Fruit fly (Drosophila melanogaster) whole organism, embryonic: ENCODE results near the gene dbe.

Experiments
- Atf3 ChIP-seq: fragments of 200-800 bp; sonication (Bioruptor generic); optimal IDR thresholded peaks from 3 replicates; lab custom pipeline; 2016; ENCODE audit warnings: missing biosample characterization, missing genetic modification characterization
- Bteb2 ChIP-seq: fragments of 200-800 bp; sonication (Bioruptor generic); optimal IDR thresholded peaks from 2 replicates; lab custom pipeline; 2016; ENCODE audit warnings: missing biosample characterization, missing genetic modification characterization
- CG11085 ChIP-seq: fragments of 200-800 bp; sonication (Bioruptor generic); IDR thresholded peaks from 2 replicates; pipeline ENCODE4 v1.3.6; 2022; ENCODE audit warnings: missing biosample characterization, missing genetic modification characterization
- CG11696 ChIP-seq: fragments of 200-800 bp; sonication (Bioruptor generic); IDR thresholded peaks from 2 replicates; pipeline ENCODE4 v1.3.6; 2022; ENCODE audit warnings: missing biosample characterization, missing genetic modification characterization
- CG1529 ChIP-seq: fragments of 200-800 bp; sonication (Bioruptor generic); optimal IDR thresholded peaks from 3 replicates; lab custom pipeline; 2018; ENCODE audit warnings: missing biosample characterization, missing genetic modification characterization
- CG15514 ChIP-seq: fragments of 200-800 bp; sonication (Bioruptor generic); optimal IDR thresholded peaks from 3 replicates; lab custom pipeline; 2017; ENCODE audit warnings: missing biosample characterization, missing genetic modification characterization, mild to moderate bottlenecking, moderate library complexity, missing genetic modification reagents
- CG1647 ChIP-seq: fragments of 200-800 bp; sonication (Bioruptor generic); optimal IDR thresholded peaks from 3 replicates; lab custom pipeline; 2016; ENCODE audit warnings: missing biosample characterization, missing genetic modification characterization
- CG16815 ChIP-seq: fragments of 200-800 bp; sonication (Bioruptor generic); optimal IDR thresholded peaks from 3 replicates; lab custom pipeline; 2017; ENCODE audit warnings: missing biosample characterization, mild to moderate bottlenecking, missing genetic modification characterization
- CG17186 ChIP-seq: fragments of 200-800 bp; sonication (Bioruptor generic); optimal IDR thresholded peaks from 3 replicates; lab custom pipeline; 2017; ENCODE audit warnings: missing biosample characterization, missing genetic modification reagents, missing genetic modification characterization
- CG2199 ChIP-seq: fragments of 200-800 bp; sonication (Bioruptor generic); IDR thresholded peaks from 3 replicates; pipeline ENCODE4 v1.3.6; 2022; ENCODE audit warnings: missing biosample characterization, missing genetic modification characterization
- CG2875 ChIP-seq: fragments of 200-800 bp; sonication (Bioruptor generic); optimal IDR thresholded peaks from 2 replicates; lab custom pipeline; 2017; ENCODE audit warnings: missing biosample characterization, mild to moderate bottlenecking, missing genetic modification characterization, missing genetic modification reagents
- CG31441 ChIP-seq: fragments of 200-800 bp; sonication (Bioruptor generic); IDR thresholded peaks from 2 replicates; pipeline ENCODE4 v1.3.6; 2022; ENCODE audit warnings: missing biosample characterization, missing genetic modification characterization
- CG4854 ChIP-seq: fragments of 200-800 bp; sonication (Bioruptor generic); optimal IDR thresholded peaks from 2 replicates; lab custom pipeline; 2016; ENCODE audit warnings: missing biosample characterization, missing genetic modification characterization, inconsistent platforms
- CG6254 ChIP-seq: fragments of 200-800 bp; sonication (Bioruptor generic); optimal IDR thresholded peaks from 3 replicates; lab custom pipeline; 2017; ENCODE audit warnings: mild to moderate bottlenecking, missing biosample characterization, missing genetic modification reagents, missing genetic modification characterization
- CG7745 ChIP-seq: fragments of 200-800 bp; sonication (Bioruptor generic); optimal IDR thresholded peaks from 2 replicates; lab custom pipeline; 2018; ENCODE audit warnings: missing biosample characterization, mild to moderate bottlenecking, missing genetic modification characterization, moderate library complexity
- Camta ChIP-seq: fragments of 200-800 bp; sonication (Bioruptor generic); optimal IDR thresholded peaks from 2 replicates; lab custom pipeline; 2016; ENCODE audit warnings: missing biosample characterization, missing genetic modification characterization
- CkIIα-i1 ChIP-seq: fragments of 200-800 bp; sonication (Bioruptor generic); IDR thresholded peaks from 2 replicates; pipeline ENCODE4 v1.3.6; 2022; ENCODE audit warnings: missing biosample characterization, missing genetic modification characterization
- Dll ChIP-seq: fragments of 200-800 bp; sonication (Bioruptor generic); IDR thresholded peaks from 4 replicates; pipeline ENCODE4 v1.3.6; 2022; ENCODE audit warnings: missing biosample characterization, missing genetic modification characterization; ENCODE audit not compliant: partially characterized antibody
- Drgx ChIP-seq: fragments of 200-800 bp; sonication (Bioruptor generic); IDR thresholded peaks from 2 replicates; pipeline ENCODE4 v1.3.6; 2022; ENCODE audit warnings: missing biosample characterization, missing genetic modification characterization
- Eip74EF ChIP-seq, 2 experiments: fragments of 200-800 bp in 1 of 2; fragments of >200 bp in 1 of 2; sonication (Bioruptor generic) in 1 of 2; optimal IDR thresholded peaks; 2 replicates each; lab custom pipeline; 2017 to 2019; ENCODE audit warnings: missing biosample characterization in 2 of 2, missing genetic modification characterization in 2 of 2, mild to moderate bottlenecking in 1 of 2, moderate library complexity in 1 of 2
- Hmr ChIP-seq: fragments of 200-800 bp; sonication (Bioruptor generic); optimal IDR thresholded peaks from 3 replicates; lab custom pipeline; 2017; ENCODE audit warnings: mild to moderate bottlenecking, missing biosample characterization, missing genetic modification reagents, missing genetic modification characterization
- Hr3 ChIP-seq: fragments of 200-800 bp; sonication (Bioruptor generic); optimal IDR thresholded peaks from 3 replicates; lab custom pipeline; 2016; ENCODE audit warnings: missing biosample characterization, missing genetic modification characterization
- Jarid2 ChIP-seq: fragments of 200-800 bp; sonication (Bioruptor generic); optimal IDR thresholded peaks from 3 replicates; lab custom pipeline; 2017; ENCODE audit warnings: mild to moderate bottlenecking, missing biosample characterization, missing genetic modification reagents, missing genetic modification characterization
- Max ChIP-seq: fragments of 200-800 bp; sonication (Bioruptor generic); optimal IDR thresholded peaks from 2 replicates; lab custom pipeline; 2016; ENCODE audit warnings: missing biosample characterization, mild to moderate bottlenecking, missing genetic modification characterization
- Mes4 ChIP-seq: fragments of 200-800 bp; sonication (Bioruptor generic); optimal IDR thresholded peaks from 2 replicates; lab custom pipeline; 2016; ENCODE audit warnings: missing biosample characterization, missing genetic modification characterization
- Neu2 ChIP-seq: fragments of 200-800 bp; sonication (Bioruptor generic); optimal IDR thresholded peaks from 3 replicates; lab custom pipeline; 2016; ENCODE audit warnings: missing biosample characterization, missing genetic modification characterization, borderline replicate concordance
- Rfx ChIP-seq: fragments of 200-800 bp; sonication (Bioruptor generic); IDR thresholded peaks from 2 replicates; pipeline ENCODE4 v1.3.6; 2022; ENCODE audit warnings: missing biosample characterization, missing genetic modification characterization
- bcd ChIP-seq: fragments of 200-800 bp; sonication (Bioruptor generic); optimal IDR thresholded peaks from 2 replicates; lab custom pipeline; 2017; ENCODE audit warnings: missing biosample characterization, mild to moderate bottlenecking, missing genetic modification characterization
- br ChIP-seq: fragments of >200 bp; optimal IDR thresholded peaks from 2 replicates; lab custom pipeline; 2017
- chn ChIP-seq: fragments of 200-800 bp; sonication (Bioruptor generic); optimal IDR thresholded peaks from 2 replicates; lab custom pipeline; 2016; ENCODE audit warnings: missing biosample characterization, missing genetic modification characterization
- corto ChIP-seq: fragments of 200-800 bp; sonication (Bioruptor generic); optimal IDR thresholded peaks from 2 replicates; lab custom pipeline; 2016; ENCODE audit warnings: missing biosample characterization, mild to moderate bottlenecking, missing genetic modification characterization, moderate library complexity
- dan ChIP-seq: fragments of 200-800 bp; sonication (Bioruptor generic); IDR thresholded peaks from 2 replicates; pipeline ENCODE4 v1.3.6; 2022; ENCODE audit warnings: missing biosample characterization, missing genetic modification characterization
- dmrt11E ChIP-seq: fragments of 200-800 bp; sonication (Bioruptor generic); optimal IDR thresholded peaks from 3 replicates; lab custom pipeline; 2018; ENCODE audit warnings: missing biosample characterization, mild to moderate bottlenecking, missing genetic modification characterization, moderate library complexity
- dysf ChIP-seq: fragments of 200-800 bp; sonication (Bioruptor generic); IDR thresholded peaks from 3 replicates; pipeline ENCODE4 v1.3.6; 2022; ENCODE audit warnings: missing biosample characterization, missing genetic modification characterization
- fd102C ChIP-seq: fragments of 200-800 bp; sonication (Bioruptor generic); optimal IDR thresholded peaks from 2 replicates; lab custom pipeline; 2018; ENCODE audit warnings: missing biosample characterization, mild to moderate bottlenecking, missing genetic modification characterization, moderate library complexity
- fd96Cb ChIP-seq: fragments of 200-800 bp; sonication (Bioruptor generic); optimal IDR thresholded peaks from 2 replicates; lab custom pipeline; 2018; ENCODE audit warnings: missing biosample characterization, mild to moderate bottlenecking, missing genetic modification characterization, moderate library complexity
- gce ChIP-seq: fragments of 200-800 bp; sonication (Bioruptor generic); IDR thresholded peaks from 3 replicates; pipeline ENCODE4 v1.3.6; 2022; ENCODE audit warnings: missing biosample characterization, missing genetic modification characterization
- gcm ChIP-seq: fragments of 200-800 bp; sonication (Bioruptor generic); optimal IDR thresholded peaks from 2 replicates; lab custom pipeline; 2019; ENCODE audit warnings: missing biosample characterization, mild to moderate bottlenecking, missing genetic modification characterization, moderate library complexity
- gt ChIP-seq: fragments of 200-800 bp; sonication (Bioruptor generic); IDR thresholded peaks from 2 replicates; pipeline ENCODE4 v1.3.6; 2022; ENCODE audit warnings: missing biosample characterization, missing genetic modification characterization
- h ChIP-seq: fragments of >200 bp; optimal IDR thresholded peaks from 2 replicates; lab custom pipeline; 2017
- her ChIP-seq: fragments of 200-800 bp; sonication (Bioruptor generic); optimal IDR thresholded peaks from 2 replicates; lab custom pipeline; 2016; ENCODE audit warnings: missing biosample characterization, missing genetic modification characterization
- hkb ChIP-seq, 2 experiments: fragments of 200-800 bp in 1 of 2; fragments of >200 bp in 1 of 2; sonication (Bioruptor generic) in 1 of 2; IDR thresholded peaks in 1 of 2; optimal IDR thresholded peaks in 1 of 2; 2 replicates each; pipeline versions ENCODE4 v1.3.6 to Lab custom; 2017 to 2022; ENCODE audit warnings: missing biosample characterization in 1 of 2, missing genetic modification characterization in 1 of 2
- maf-S ChIP-seq: fragments of 200-800 bp; sonication (Bioruptor generic); optimal IDR thresholded peaks from 2 replicates; lab custom pipeline; 2016; ENCODE audit warnings: missing biosample characterization, missing genetic modification characterization
- pnt ChIP-seq: fragments of 200-800 bp; sonication (Bioruptor generic); optimal IDR thresholded peaks from 3 replicates; lab custom pipeline; 2016; ENCODE audit warnings: missing biosample characterization, missing genetic modification characterization
- pros ChIP-seq: fragments of 200-800 bp; sonication (Bioruptor generic); optimal IDR thresholded peaks from 3 replicates; lab custom pipeline; 2019; ENCODE audit warnings: missing biosample characterization, mild to moderate bottlenecking, missing genetic modification characterization, moderate library complexity
- sna ChIP-seq: fragments of 200-800 bp; sonication (Bioruptor generic); IDR thresholded peaks from 2 replicates; pipeline ENCODE4 v1.3.6; 2022; ENCODE audit warnings: missing biosample characterization, missing genetic modification characterization; ENCODE audit not compliant: partially characterized antibody
- tio ChIP-seq: fragments of 200-800 bp; sonication (Bioruptor generic); optimal IDR thresholded peaks from 2 replicates; lab custom pipeline; 2017; ENCODE audit warnings: missing biosample characterization, missing genetic modification characterization, inconsistent platforms
- toy ChIP-seq: fragments of 200-800 bp; sonication (Bioruptor generic); IDR thresholded peaks from 2 replicates; pipeline ENCODE4 v1.3.6; 2022; ENCODE audit warnings: missing biosample characterization, missing genetic modification characterization
- trh ChIP-seq: fragments of 200-800 bp; sonication (Bioruptor generic); optimal IDR thresholded peaks from 2 replicates; lab custom pipeline; 2016; ENCODE audit warnings: missing biosample characterization, missing genetic modification characterization
- ttk ChIP-seq: fragments of 200-800 bp; sonication (Bioruptor generic); IDR thresholded peaks from 2 replicates; pipeline ENCODE4 v2.1.2; 2022; ENCODE audit warnings: missing biosample characterization, missing genetic modification characterization

Gene dbe

DNA sequence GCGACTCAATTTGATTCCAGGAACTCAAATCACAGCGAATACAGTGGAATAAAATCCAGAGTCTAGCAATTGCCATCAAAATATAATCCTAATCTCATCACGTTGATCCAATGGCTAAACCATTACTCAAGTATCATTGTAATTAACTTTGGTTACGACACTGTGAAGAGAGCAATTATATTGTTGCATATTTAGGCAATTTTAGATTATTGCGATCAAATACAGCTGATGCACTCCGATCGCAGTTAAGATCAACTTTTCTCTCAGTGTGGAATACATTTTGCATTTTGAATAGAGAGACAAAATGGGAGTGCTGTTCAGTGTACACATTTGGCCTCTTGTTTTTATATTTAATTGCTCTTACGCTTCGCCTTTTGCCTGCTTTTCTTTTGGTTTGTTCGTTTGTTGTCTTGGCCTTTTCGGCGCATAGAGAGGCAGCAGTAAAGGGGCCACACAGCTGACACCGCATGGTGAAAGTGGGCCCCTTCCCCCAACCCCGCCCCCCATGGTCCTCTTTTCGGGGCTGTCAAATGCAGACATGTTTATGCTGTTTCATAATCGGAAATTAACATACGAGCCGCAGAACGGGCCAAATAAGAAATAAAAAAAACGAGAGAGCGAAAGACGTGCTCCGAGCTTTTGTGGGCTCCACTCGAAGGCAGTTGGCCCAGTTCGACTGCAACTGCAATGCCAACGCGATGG is 23.3 kb downstream of the dbe start (continued):
- TF ChIP-seq ttk (GFP tag; lab: Robert Waterston, UW) = peak; percentile 39
- TF ChIP-seq Eip74EF (GFP tag; optimal IDR thresholded peaks at IDR 0.05; lab: Kevin White, UChicago) = peak in 1 of 2 experiments; percentile 87
- peak; percentile 69 for TF ChIP-seq pnt (GFP tag; lab: Kevin White, UChicago)
- TF ChIP-seq trh (GFP tag; lab: Kevin White, UChicago) = no peak
- no peak for TF ChIP-seq Dll
- TF ChIP-seq her = peak; percentile 60
- no peak for TF ChIP-seq toy (GFP tag; lab: Robert Waterston, UW)
- no peak for TF ChIP-seq CG2199 (GFP tag; lab: Robert Waterston, UW)
- peak; percentile 79 for TF ChIP-seq CG31441
- no peak for TF ChIP-seq CG11696 (GFP tag; lab: Robert Waterston, UW)
- TF ChIP-seq fd96Cb (tag; lab: Kevin White, UChicago) = peak; percentile 64
- TF ChIP-seq CG2875 = peak; percentile 56
- peak; percentile 23 for TF ChIP-seq CG1529
- no peak for TF ChIP-seq Neu2 (GFP tag; lab: Kevin White, UChicago)
- peak; percentile 49 for TF ChIP-seq Hr3 (GFP tag; lab: Kevin White, UChicago)
- TF ChIP-seq h (lab: Kevin White, UChicago) = no peak
- peak; percentile 39 for TF ChIP-seq Hmr (GFP tag; lab: Kevin White, UChicago)
- TF ChIP-seq bcd (GFP tag; lab: Kevin White, UChicago) = peak; percentile 62
- peak; percentile 37 for TF ChIP-seq maf-S (GFP tag; lab: Kevin White, UChicago)
- TF ChIP-seq CG4854 = peak; percentile 27
- no peak for TF ChIP-seq gt (GFP tag; lab: Robert Waterston, UW)
- TF ChIP-seq dmrt11E (tag; lab: Kevin White, UChicago) = no peak
- peak; percentile 44 for TF ChIP-seq CG6254 (GFP tag; lab: Kevin White, UChicago)
- no peak for TF ChIP-seq hkb (optimal IDR thresholded peaks at IDR 0.05; lab: Kevin White, UChicago)
- TF ChIP-seq hkb (GFP tag; IDR thresholded peaks at IDR 0.05; lab: Robert Waterston, UW) = peak; percentile 31; the same call in 1 of the 2 replicates
- TF ChIP-seq CG11085 (GFP tag; lab: Robert Waterston, UW) = no peak
- TF ChIP-seq dan (GFP tag; lab: Robert Waterston, UW) = no peak
- TF ChIP-seq Max (GFP tag; lab: Kevin White, UChicago) = peak; percentile 5
- no peak for TF ChIP-seq CkIIα-i1 (GFP tag; lab: Robert Waterston, UW)
- no peak for TF ChIP-seq br (lab: Kevin White, UChicago)
- no peak for TF ChIP-seq fd102C
- no peak for TF ChIP-seq Bteb2
- peak; percentile 12 for TF ChIP-seq Jarid2 (GFP tag; lab: Kevin White, UChicago)
- no peak for TF ChIP-seq CG16815 (GFP tag; lab: Kevin White, UChicago)
- peak; percentile 43; the same call in 1 of the 3 replicates for TF ChIP-seq dysf (GFP tag; lab: Robert Waterston, UW)
- peak; percentile 50 for TF ChIP-seq Mes4 (GFP tag; lab: Kevin White, UChicago)
- TF ChIP-seq pros (GFP tag; lab: Kevin White, UChicago) = no peak
- TF ChIP-seq sna (GFP tag; lab: Robert Waterston, UW) = no peak
- peak; percentile 48 for TF ChIP-seq CG1647 (GFP tag; lab: Kevin White, UChicago)
- TF ChIP-seq CG15514 (GFP tag; lab: Kevin White, UChicago) = no peak
- TF ChIP-seq Drgx = peak; percentile 42; the same call in 1 of the 2 replicates
- peak; percentile 29 for TF ChIP-seq chn
- TF ChIP-seq gcm (GFP tag; lab: Kevin White, UChicago) = no peak
- TF ChIP-seq Atf3 = no peak
- TF ChIP-seq gce (GFP tag; lab: Robert Waterston, UW) = no peak
- peak; percentile 25 for TF ChIP-seq CG17186 (GFP tag; lab: Kevin White, UChicago)
- TF ChIP-seq corto (GFP tag; lab: Kevin White, UChicago) = peak; percentile 8
- TF ChIP-seq Camta (GFP tag; lab: Kevin White, UChicago) = peak; percentile 73
- peak; percentile 43; the same call in 1 of the 2 replicates for TF ChIP-seq Rfx
- no peak for TF ChIP-seq CG7745
- TF ChIP-seq tio = peak; percentile 37
